Fruit fly (Drosophila melanogaster): ENCODE results near the gene unc79.
A peak's percentile ranks its signal among the peaks of the same experiment; 100 is the strongest.

The unc79 gene

DNA sequence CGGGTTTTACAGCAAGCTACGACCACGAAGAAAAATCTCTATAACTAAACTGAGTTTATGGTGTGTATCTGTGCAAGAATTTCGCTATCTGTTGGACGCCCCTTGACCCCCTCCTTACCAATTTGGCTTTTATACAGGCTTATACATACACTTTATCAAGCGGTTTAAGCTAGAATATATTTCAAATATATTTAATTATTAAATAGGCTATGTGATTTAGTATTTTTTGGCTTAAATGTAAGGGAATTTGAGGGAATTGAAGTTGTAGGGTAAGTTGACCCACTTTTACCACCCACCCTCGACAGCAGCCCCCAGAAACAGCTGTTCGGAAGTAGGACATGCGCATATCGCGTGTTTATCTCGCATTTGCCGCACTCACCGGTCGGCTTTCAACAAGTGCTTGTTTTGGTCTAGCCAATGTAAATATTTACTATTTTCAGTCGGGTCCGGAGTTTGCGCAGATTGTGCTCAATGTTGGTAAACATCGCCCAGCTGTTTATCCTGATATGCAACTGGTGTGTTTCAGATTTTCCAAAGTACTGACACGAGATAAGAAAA is at the start of gene unc79:
Gene unc79, minus strand, starts transcription at position 51 of the 558 bp plus-strand sequence.
- peak; percentile 98 for TF ChIP-seq CG12605 (GFP tag; IDR thresholded peaks at IDR 0.05)
- no peak for TF ChIP-seq CG8301 (tag; optimal IDR thresholded peaks at IDR 0.05)

- no peak for TF ChIP-seq EcR (GFP tag; optimal IDR thresholded peaks at IDR 0.05)
- TF ChIP-seq fd96Ca (GFP tag; IDR thresholded peaks at IDR 0.05) = no peak
- TF ChIP-seq CG8301 (tag; optimal IDR thresholded peaks at IDR 0.05) = no peak
- no peak for TF ChIP-seq CG34367 (tag; optimal IDR thresholded peaks at IDR 0.05)
- TF ChIP-seq Pif1A (GFP tag; optimal IDR thresholded peaks at IDR 0.05) = no peak
- TF ChIP-seq CG9948 (tag; optimal IDR thresholded peaks at IDR 0.05) = no peak
- TF ChIP-seq CG17806 (tag; optimal IDR thresholded peaks at IDR 0.05) = no peak
- TF ChIP-seq Ets98B (GFP tag; IDR thresholded peaks at IDR 0.05) = no peak
- no peak for TF ChIP-seq CG32121 (GFP tag; IDR thresholded peaks at IDR 0.05)
- no peak for TF ChIP-seq CG15710 (tag; optimal IDR thresholded peaks at IDR 0.05)
These were observed 47.9 kb upstream of the unc79 start for dm6 chr3R:19293873-19294272.

dm6 chr3R:19292971-19293370 is 47.0 kb upstream of the unc79 start:
- TF ChIP-seq CG4496 (GFP tag; IDR thresholded peaks at IDR 0.05) (no peak), CG17806 (tag; optimal IDR thresholded peaks at IDR 0.05) (no peak), CG8159 (tag; optimal IDR thresholded peaks at IDR 0.05) (no peak), gl (tag; optimal IDR thresholded peaks at IDR 0.05) (no peak), CG32121 (GFP tag; IDR thresholded peaks at IDR 0.05) (no peak), CG8301 (tag; optimal IDR thresholded peaks at IDR 0.05) (no peak), D1 (tag; optimal IDR thresholded peaks at IDR 0.05) (no peak), CG9948 (tag; optimal IDR thresholded peaks at IDR 0.05) (no peak), CG34367 (tag; optimal IDR thresholded peaks at IDR 0.05) (no peak), Snoo (tag; optimal IDR thresholded peaks at IDR 0.05) (no peak)

DNA sequence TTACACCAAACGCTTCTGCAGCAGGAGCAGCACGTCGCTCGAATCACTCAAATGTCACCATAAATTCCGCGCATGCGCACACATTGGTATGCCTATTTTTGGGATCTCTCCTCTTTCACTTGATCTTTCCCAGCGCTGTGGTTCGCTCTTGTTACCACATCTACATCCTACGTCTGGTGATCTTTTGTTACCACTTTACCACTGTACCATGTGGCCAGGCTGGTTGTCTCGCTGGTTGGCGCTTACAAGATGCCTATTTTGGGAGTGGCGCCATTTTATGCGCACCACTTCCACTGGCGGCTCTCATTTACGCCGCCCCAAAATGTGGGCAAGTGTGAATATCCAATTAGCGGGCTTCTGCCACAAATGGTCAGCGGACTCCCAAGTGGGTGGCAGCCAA is 41.8 kb upstream of the unc79 start:
- no peak for TF ChIP-seq CG10348 (GFP tag; IDR thresholded peaks at IDR 0.05)
- no peak for TF ChIP-seq CG32121 (GFP tag; IDR thresholded peaks at IDR 0.05)
- no peak for TF ChIP-seq fd96Ca (GFP tag; IDR thresholded peaks at IDR 0.05)
- TF ChIP-seq Snoo (tag; optimal IDR thresholded peaks at IDR 0.05) = no peak
- no peak for TF ChIP-seq CG13204 (GFP tag; optimal IDR thresholded peaks at IDR 0.05)
- TF ChIP-seq CG17806 (tag; optimal IDR thresholded peaks at IDR 0.05) = no peak
- no peak for TF ChIP-seq CG14655 (GFP tag; optimal IDR thresholded peaks at IDR 0.05)
- no peak for TF ChIP-seq Pif1B (GFP tag; optimal IDR thresholded peaks at IDR 0.05)
- TF ChIP-seq Pif1A (GFP tag; optimal IDR thresholded peaks at IDR 0.05) = no peak
- no peak for TF ChIP-seq CG15710 (tag; optimal IDR thresholded peaks at IDR 0.05)
- no peak for TF ChIP-seq CG8301 (tag; optimal IDR thresholded peaks at IDR 0.05)
- TF ChIP-seq CG12605 (GFP tag; IDR thresholded peaks at IDR 0.05) = no peak
- no peak for TF ChIP-seq CG9948 (tag; optimal IDR thresholded peaks at IDR 0.05)
- no peak for TF ChIP-seq CG4496 (GFP tag; IDR thresholded peaks at IDR 0.05)
- TF ChIP-seq D1 (tag; optimal IDR thresholded peaks at IDR 0.05) = no peak
- TF ChIP-seq gl (tag; optimal IDR thresholded peaks at IDR 0.05) = no peak
- TF ChIP-seq CG8159 (tag; optimal IDR thresholded peaks at IDR 0.05) = no peak

- peak; percentile 78 for TF ChIP-seq Pif1B (GFP tag; optimal IDR thresholded peaks at IDR 0.05)
- TF ChIP-seq CG32121 (GFP tag; IDR thresholded peaks at IDR 0.05) = no peak
- peak; percentile 70 for TF ChIP-seq CG14655 (GFP tag; optimal IDR thresholded peaks at IDR 0.05)
- TF ChIP-seq CG8159 (tag; optimal IDR thresholded peaks at IDR 0.05) = peak; percentile 92
- TF ChIP-seq Snoo (tag; optimal IDR thresholded peaks at IDR 0.05) = peak; percentile 88
- peak; percentile 90 for TF ChIP-seq CG34367 (tag; optimal IDR thresholded peaks at IDR 0.05)
- peak; percentile 87 for TF ChIP-seq CG15710 (tag; optimal IDR thresholded peaks at IDR 0.05)
- no peak for TF ChIP-seq CG10348 (GFP tag; IDR thresholded peaks at IDR 0.05)
- TF ChIP-seq CG13204 (GFP tag; optimal IDR thresholded peaks at IDR 0.05) = peak; percentile 78
- peak; percentile 89 for TF ChIP-seq CG17806 (tag; optimal IDR thresholded peaks at IDR 0.05)
- peak; percentile 5 for TF ChIP-seq EcR (GFP tag; optimal IDR thresholded peaks at IDR 0.05)
- TF ChIP-seq gl (tag; optimal IDR thresholded peaks at IDR 0.05) = peak; percentile 79
- TF ChIP-seq CG4496 (GFP tag; IDR thresholded peaks at IDR 0.05) = peak; percentile 71
- TF ChIP-seq CG8301 (tag; optimal IDR thresholded peaks at IDR 0.05) = peak; percentile 48
- TF ChIP-seq D1 (tag; optimal IDR thresholded peaks at IDR 0.05) = peak; percentile 73
- TF ChIP-seq rn (GFP tag; IDR thresholded peaks at IDR 0.05) = no peak
- no peak for TF ChIP-seq Ets98B (GFP tag; IDR thresholded peaks at IDR 0.05)
- peak; percentile 87 for TF ChIP-seq CG9948 (tag; optimal IDR thresholded peaks at IDR 0.05)
- 0 out of 3 replicates have a peak, but pooled peaks have one; percentile 54 for TF ChIP-seq fd96Ca (GFP tag; IDR thresholded peaks at IDR 0.05)
- no peak for TF ChIP-seq CG12605 (GFP tag; IDR thresholded peaks at IDR 0.05)
- peak; percentile 71 for TF ChIP-seq Pif1A (GFP tag; optimal IDR thresholded peaks at IDR 0.05)
These were observed 40.6 kb upstream of the unc79 start for dm6 chr3R:19286488-19286887.

dm6 chr3R:19283514-19283913 is 37.6 kb upstream of the unc79 start:
- TF ChIP-seq CG15710 (tag; optimal IDR thresholded peaks at IDR 0.05) = peak; percentile 21
- no peak for TF ChIP-seq EcR (GFP tag; optimal IDR thresholded peaks at IDR 0.05)
- TF ChIP-seq CG8301 (tag; optimal IDR thresholded peaks at IDR 0.05) = no peak
- TF ChIP-seq Ets98B (GFP tag; IDR thresholded peaks at IDR 0.05) = no peak
- TF ChIP-seq CG17806 (tag; optimal IDR thresholded peaks at IDR 0.05) = peak; percentile 54
- TF ChIP-seq CG10348 (GFP tag; IDR thresholded peaks at IDR 0.05) = no peak
- peak; percentile 60 for TF ChIP-seq CG12605 (GFP tag; IDR thresholded peaks at IDR 0.05)
- TF ChIP-seq CG9948 (tag; optimal IDR thresholded peaks at IDR 0.05) = peak; percentile 57
- no peak for TF ChIP-seq CG13204 (GFP tag; optimal IDR thresholded peaks at IDR 0.05)
- no peak for TF ChIP-seq CG32121 (GFP tag; IDR thresholded peaks at IDR 0.05)
- TF ChIP-seq Pif1A (GFP tag; optimal IDR thresholded peaks at IDR 0.05) = peak; percentile 62
- TF ChIP-seq CG14655 (GFP tag; optimal IDR thresholded peaks at IDR 0.05) = peak; percentile 42
- TF ChIP-seq fd96Ca (GFP tag; IDR thresholded peaks at IDR 0.05) = no peak
- TF ChIP-seq CG34367 (tag; optimal IDR thresholded peaks at IDR 0.05) = peak; percentile 24
- no peak for TF ChIP-seq D1 (tag; optimal IDR thresholded peaks at IDR 0.05)
- peak; percentile 24 for TF ChIP-seq gl (tag; optimal IDR thresholded peaks at IDR 0.05)
- TF ChIP-seq CG8159 (tag; optimal IDR thresholded peaks at IDR 0.05) = peak; percentile 52
- 0 out of 3 replicates have a peak, but pooled peaks have one; percentile 34 for TF ChIP-seq CG4496 (GFP tag; IDR thresholded peaks at IDR 0.05)
- TF ChIP-seq Pif1B (GFP tag; optimal IDR thresholded peaks at IDR 0.05) = peak; percentile 57
- TF ChIP-seq rn (GFP tag; IDR thresholded peaks at IDR 0.05) = no peak
- peak; percentile 17 for TF ChIP-seq Snoo (tag; optimal IDR thresholded peaks at IDR 0.05)
